Fruit fly (Drosophila melanogaster) S2 (cell line): Measurements from ENCODE around the gene SelT.

ENCODE experiments used
- CG8478 ChIP-seq: fragments of >200 bp; optimal IDR thresholded peaks from 2 replicates; lab custom pipeline; 2018
- CTCF ChIP-seq, 2 experiments: fragments of >200 bp; optimal IDR thresholded peaks; 2 replicates each; lab custom pipeline; 2018

Gene SelT

DNA sequence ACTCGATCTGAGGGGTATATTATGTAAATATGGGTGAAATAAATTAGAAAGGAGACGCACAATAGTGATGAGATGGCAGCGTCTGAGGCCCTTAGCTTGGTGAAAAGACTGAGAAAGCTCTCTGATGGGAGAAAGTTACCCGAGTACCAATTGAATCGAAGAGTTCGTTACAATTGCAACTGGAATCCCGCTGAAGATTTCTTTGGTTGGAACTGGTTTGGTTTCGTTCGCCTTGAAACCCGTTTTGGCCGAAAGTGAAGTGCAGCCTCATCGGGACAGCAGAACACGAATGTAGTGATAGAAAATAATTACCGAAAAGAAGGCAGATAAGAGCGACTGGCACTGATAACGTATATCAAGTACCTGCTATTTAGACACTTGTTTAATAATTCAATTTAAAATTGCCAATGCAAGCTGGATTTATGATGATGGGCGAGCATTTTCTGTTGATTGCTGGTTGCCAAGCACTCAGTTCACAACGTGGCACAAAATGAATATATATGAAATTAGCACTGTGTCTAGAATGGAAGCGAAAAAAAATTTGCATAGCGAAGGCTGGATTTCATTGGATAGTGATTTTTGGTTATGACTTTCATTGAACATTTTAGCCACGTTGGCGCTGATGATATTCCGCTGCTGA is 14.3 kb upstream of the SelT start:
- TF ChIP-seq CG8478 (lab: Kevin White, UChicago) (no peak), CTCF (optimal IDR thresholded peaks at IDR 0.05; lab: Kevin White, UChicago) (no peak)

DNA sequence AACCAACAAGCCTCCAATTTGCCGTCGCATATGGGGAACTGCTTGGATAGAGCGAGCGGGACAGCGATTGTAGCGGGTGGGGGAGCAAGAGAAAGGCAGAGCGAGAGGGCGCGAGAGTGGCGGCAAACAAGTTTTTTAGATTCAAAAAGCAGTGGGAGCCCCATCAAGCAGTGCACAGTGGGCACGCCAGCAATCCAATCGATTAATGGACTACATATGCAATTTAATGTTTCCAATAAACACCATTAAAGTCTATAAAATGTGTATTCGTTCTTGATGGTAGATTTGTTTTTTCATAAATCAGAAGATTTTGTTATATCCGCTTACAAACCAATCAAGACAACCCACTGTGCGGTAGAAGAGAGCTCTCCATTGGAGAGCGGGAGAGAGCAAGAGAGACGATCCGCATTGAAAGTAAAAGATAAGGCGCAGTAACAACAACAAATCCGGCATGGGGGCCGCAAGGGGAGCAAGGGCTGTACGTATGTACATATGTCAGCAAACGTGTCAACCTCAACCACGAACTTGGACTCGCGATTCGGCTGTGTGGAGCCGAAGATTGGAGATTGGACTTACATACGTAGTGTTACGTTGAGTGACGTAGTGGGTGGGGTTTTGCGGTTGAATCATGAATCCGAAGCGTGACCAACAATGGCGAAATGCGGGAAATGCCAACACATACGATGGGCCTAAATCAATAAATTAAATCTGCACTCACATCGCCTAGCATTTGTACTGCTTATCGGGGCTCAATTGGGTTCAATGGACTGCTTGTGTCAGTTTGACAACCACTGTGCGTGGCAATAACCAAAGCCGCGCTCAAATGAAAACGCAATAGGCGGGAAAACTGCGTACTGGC is 13.1 kb upstream of the SelT start:
- TF ChIP-seq CTCF (optimal IDR thresholded peaks at IDR 0.05; lab: Kevin White, UChicago), result peak; percentile 40 to 43
- no peak for TF ChIP-seq CG8478 (lab: Kevin White, UChicago)

DNA sequence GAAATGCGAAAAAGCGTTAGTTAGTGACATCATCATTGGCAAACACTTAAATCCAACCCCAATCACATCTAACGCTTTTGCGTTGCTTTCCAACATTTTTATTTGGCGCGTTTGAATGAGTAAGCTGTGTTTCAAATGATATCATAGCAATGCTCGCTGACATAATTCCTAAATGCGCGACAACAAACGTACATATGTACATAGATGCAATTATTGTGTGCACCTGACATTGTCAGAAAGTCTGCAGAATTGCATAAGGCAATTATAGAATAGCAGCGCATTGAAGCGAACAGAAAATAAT is 12.5 kb upstream of the SelT start:
- no peak for TF ChIP-seq CG8478 (lab: Kevin White, UChicago)
- no peak for TF ChIP-seq CTCF (optimal IDR thresholded peaks at IDR 0.05; lab: Kevin White, UChicago)

DNA sequence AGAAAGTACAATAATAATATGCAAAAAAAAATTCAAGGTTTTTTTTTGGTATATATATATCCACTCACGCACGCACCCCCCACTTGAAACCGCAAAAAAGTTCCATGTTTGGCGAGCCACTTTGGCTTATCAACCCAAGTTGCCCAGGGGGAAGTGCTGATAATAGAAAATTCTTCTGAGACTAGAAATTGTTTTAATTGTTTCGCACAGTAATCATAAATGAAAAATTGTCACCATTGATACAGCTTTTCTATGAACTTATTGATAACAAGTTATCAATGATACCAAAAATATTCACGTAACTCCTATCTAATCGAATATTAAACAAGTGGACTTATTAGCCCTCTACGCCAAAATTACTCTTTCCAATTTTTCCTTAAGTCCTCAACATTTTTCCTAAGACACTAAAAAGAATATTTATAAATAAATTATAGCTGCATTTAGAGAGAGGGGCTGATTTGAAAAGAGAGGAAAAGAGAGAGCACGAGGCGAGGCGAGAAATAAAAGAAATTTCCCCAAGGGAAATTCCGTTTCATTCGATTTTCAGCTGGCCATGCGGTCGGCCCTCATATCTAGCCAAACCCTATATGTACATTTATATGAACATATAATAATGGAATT is 12.0 kb upstream of the SelT start:
- TF ChIP-seq CTCF (optimal IDR thresholded peaks at IDR 0.05; lab: Kevin White, UChicago) (no peak), CG8478 (lab: Kevin White, UChicago) (no peak)

DNA sequence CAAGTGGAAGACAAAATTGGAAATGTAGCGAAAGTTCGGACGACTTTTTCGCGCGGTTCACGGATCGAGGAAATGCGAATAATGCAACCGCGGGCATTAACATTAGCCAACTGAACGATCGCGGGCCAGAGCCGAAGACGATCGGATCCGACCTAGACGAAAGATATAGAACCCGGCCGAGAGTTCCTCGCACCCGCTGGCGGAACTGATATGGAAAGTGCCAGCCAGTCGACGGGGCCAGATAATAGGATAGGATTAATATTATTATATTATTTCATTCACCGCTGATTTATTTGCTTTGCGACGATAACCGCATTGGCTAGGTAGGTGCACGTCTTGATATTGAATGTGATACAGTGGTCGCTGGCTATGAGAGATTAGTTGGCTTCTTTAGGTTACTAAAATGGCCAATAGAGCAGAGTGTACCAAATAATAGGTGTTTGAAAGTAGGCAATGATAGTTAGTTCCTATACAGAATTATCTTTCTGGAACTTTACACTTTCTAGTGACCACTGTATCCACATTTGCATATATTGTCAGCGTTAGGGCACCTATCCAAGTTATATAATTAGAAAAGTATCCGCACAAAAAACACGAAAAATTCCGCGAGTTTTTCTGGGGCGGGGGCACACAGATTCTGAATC is 11.2 kb upstream of the SelT start:
- no peak for TF ChIP-seq CG8478 (lab: Kevin White, UChicago)
- no peak for TF ChIP-seq CTCF (optimal IDR thresholded peaks at IDR 0.05; lab: Kevin White, UChicago)

DNA sequence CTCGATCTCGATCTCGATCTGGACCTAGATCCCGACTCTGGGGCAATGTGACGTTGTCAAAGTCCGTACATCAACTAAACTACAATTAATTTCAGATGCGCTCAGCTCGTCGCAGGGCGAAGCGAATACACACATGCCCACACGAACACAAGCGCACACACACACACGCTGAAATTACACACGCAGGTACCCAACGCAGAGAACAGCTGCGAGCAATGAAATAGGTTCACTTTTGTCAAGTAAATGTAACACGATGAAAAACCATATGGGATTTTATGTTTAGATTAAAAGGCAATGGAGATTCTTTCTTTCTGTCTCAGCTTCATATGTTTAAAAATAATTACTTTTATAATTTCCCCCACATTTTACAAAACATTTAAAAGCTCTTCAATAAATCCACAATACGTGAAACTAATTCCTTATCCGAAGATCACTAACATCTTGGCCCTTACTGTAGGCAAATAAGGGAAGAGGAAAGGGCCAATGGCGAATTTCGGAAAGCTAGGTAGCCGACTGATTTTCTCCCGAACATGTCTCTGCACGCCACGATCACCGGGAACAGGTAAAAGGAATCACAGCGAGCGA is 10.3 kb upstream of the SelT start:
- TF ChIP-seq CTCF (optimal IDR thresholded peaks at IDR 0.05; lab: Kevin White, UChicago) (no peak), CG8478 (lab: Kevin White, UChicago) (no peak)

DNA sequence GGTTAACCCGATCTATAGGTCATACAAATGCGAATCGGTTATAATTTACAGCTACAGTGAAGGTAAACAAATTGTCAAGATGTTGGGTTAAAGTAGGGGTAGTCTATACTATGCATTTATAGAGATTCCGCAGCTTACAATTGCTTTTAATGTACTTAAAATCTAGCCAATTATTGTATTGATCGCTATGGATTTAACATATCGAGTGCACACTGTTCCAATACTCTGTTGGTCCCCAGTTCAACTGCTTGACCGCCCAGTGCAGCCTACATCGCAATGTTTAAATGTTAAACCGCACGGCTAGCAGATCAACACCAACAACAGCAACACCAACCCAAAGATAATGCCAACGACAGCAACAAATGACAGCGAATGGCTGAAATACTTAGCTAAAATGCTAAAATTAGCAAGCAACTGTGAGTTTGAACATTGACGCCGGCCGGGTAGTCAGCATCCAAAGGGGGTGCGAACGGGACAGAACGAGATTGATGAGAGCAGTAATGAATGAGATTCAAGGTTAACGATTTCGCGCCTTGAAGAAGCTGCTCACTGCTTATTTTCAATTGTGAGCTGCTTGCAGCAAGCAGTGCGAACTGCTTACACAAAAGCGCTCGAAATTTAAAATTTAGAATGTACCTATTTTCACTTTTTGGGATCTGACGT is 9.7 kb upstream of the SelT start:
- TF ChIP-seq CG8478 (lab: Kevin White, UChicago), result no peak
- TF ChIP-seq CTCF (optimal IDR thresholded peaks at IDR 0.05; lab: Kevin White, UChicago), result peak; percentile 31 to 47

DNA sequence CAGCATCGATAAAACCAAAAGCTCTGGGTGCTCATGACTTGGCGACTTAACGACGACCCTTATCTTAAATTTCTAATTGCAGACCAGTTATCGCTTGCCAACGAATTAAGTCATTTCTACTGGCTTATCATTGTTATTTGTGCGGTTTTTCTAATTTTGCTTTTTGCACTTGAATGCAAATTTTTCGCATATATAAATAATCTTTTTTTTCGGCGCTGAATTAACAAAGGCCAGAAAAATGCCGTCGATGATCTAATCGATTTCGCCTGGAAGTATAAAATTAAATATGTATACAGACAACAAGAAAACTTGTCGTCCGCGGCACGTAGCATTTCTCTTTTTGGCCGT is 9.2 kb upstream of the SelT start:
- TF ChIP-seq CTCF (optimal IDR thresholded peaks at IDR 0.05; lab: Kevin White, UChicago), result no peak
- TF ChIP-seq CG8478 (lab: Kevin White, UChicago), result no peak

DNA sequence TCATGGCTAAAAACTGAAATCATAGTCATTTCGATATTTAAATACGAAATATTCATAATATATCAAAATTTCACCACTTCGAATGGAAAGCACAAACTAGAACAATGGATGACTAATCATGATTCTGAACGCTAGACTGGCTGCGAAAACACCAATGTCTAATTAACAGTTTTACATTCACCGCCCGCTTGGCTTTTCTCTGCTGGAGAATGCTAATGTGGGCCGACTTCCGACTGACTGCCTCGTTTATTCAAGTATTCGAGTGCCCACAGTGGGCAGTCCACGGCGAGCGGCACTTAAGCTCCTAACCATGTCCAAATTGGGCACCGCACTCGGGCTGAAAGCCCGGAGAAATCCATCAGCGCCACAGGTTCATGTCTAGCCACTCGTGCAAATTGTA is 8.7 kb upstream of the SelT start:
- TF ChIP-seq CTCF (optimal IDR thresholded peaks at IDR 0.05; lab: Kevin White, UChicago) (no peak), CG8478 (lab: Kevin White, UChicago) (no peak)

DNA sequence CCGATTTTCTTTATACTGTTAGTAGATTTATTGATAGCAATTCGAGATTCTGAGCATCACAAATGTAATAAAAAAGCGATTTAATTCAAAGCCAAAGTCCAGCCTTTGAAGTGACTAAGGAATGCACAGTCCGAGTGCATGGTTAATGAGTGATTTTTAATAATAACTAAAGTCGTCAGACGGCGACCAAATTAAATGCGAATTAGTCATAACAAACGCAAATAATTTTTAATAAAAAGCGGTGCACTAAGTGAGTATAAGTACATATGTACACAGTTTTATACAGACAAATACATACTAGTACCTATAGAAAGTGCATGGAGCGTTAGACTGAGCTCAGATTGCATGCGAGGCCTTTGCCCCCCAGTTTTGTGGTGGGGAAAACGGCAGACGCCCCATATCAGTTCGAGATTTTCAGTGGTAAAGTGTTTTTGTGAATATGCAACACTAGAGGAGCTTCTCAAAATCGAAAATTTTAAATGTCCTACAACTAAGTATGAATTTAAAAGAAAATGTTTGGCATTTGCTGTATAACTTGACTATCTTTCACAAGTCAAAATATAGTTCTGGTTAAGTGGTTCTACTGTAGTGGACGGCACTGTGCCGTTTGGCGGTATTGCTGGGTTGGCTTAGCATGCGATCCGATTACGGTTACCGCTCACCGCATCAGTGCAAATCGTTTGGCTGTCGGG is 7.9 kb upstream of the SelT start:
- no peak for TF ChIP-seq CTCF (optimal IDR thresholded peaks at IDR 0.05; lab: Kevin White, UChicago)
- TF ChIP-seq CG8478 (lab: Kevin White, UChicago), result no peak

DNA sequence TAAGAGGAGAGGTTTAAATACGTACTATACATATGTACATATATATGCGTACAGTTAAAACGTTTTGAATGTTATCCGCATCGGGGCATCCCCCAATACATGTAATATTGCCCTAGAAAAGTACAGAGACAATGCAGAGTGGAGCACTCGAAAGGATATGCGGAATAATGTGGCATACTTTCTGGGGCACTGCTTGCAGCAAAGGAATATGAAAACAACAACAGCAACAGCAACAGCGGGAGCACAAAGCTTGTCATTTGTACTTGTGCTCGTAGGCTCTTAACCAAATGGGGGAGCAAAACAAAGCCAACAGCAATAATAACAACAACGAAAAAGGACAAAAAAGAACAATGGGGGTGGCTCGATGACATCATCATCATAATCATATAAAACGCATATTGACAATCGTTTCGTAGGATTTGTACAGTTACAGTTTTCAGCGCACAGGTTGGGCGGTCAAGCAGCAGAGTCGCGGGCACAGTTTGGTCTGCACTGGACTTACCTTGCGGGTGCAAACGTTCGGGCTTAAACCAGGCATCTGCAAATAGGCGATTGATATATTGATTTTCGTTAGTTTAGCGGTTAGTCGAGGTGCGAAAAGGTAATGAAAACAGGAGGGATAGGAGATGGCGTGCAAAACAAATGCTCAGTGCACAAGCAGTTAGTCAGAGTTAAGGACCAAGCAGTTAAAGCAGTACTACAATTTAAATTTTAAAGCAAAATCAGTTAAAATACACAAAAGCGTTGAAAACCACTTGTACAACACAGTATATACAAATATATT is 6.9 kb upstream of the SelT start:
- TF ChIP-seq CTCF (optimal IDR thresholded peaks at IDR 0.05; lab: Kevin White, UChicago) (peak in 1 of 2 experiments; percentile 56), CG8478 (lab: Kevin White, UChicago) (no peak)

DNA sequence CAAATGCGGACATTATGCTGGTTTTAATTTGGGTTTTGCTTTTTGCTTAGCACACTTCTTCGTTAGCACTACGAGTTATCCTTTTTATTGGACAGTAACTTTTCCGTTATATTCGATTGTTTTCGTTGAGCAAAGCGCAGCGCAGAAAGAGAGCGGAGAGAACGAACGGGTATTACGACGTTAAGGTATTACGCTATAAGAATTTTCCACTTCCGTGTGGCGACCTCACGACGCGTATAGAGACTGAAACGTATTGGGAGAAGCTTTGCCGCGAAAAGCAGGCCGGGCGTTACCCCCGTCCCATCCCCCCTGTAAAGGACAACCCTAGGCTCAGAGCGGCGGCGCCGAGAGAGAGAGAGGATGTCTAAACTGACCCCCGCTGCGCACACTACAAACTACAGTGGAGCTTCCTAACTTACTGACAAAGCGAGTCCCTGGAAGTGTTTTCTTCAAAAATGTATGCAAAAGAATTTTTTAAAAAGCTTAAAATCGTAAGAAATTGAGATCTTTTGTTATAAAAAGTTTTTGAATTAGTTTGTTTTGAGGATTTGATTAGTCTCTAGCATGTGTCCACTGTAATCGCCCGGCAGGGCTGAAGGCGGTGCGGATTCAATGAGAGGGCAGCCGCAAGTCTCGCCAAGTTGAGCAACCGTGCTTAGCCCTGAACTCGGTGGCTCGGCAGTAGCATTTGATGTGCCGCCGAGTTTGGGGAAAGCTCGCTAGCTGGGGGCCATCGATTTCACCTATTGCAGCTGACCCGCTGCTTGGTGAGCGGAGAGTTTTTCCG is 5.9 kb upstream of the SelT start:
- TF ChIP-seq CG8478 (lab: Kevin White, UChicago), result no peak
